Fruit fly (Drosophila melanogaster): Measurements from ENCODE around the gene TfIIA-L.

DNA sequence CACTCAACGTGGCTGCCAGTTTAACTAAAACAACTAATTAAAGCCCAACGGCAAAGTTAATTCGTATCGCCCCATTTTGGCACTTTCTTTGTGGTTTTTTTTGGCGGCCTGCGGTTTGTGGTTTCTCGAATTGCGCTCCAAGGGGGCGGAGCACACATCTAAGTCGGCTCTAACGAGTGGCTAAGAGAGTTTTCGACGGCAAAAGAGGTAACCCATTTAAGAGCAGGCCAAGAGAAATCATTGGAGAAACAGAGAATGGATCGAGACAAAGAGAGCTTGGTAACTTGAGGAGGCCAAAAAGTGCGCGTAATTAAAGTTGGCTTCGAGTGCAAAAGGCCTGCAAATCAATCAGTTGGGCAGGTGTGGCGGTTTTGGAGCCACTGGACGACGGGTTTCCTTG is 27.9 kb upstream of the TfIIA-L start:
- TF ChIP-seq EcR (GFP tag; optimal IDR thresholded peaks at IDR 0.05): no peak
- no peak for TF ChIP-seq CG34367 (tag; optimal IDR thresholded peaks at IDR 0.05)
- TF ChIP-seq CG9948 (tag; optimal IDR thresholded peaks at IDR 0.05): no peak
- TF ChIP-seq Pif1B (GFP tag; optimal IDR thresholded peaks at IDR 0.05): no peak
- no peak for TF ChIP-seq CG15710 (tag; optimal IDR thresholded peaks at IDR 0.05)
- no peak for TF ChIP-seq CG14655 (GFP tag; optimal IDR thresholded peaks at IDR 0.05)
- no peak; the same call in 1 of the 2 replicates for TF ChIP-seq Ets98B (GFP tag; IDR thresholded peaks at IDR 0.05)
- TF ChIP-seq Pif1A (GFP tag; optimal IDR thresholded peaks at IDR 0.05): no peak
- no peak for TF ChIP-seq CG13204 (GFP tag; optimal IDR thresholded peaks at IDR 0.05)

Measured in whole organism, pupa.